Worm (Caenorhabditis elegans): ENCODE measurements around the gene lap-2.

The lap-2 gene

DNA sequence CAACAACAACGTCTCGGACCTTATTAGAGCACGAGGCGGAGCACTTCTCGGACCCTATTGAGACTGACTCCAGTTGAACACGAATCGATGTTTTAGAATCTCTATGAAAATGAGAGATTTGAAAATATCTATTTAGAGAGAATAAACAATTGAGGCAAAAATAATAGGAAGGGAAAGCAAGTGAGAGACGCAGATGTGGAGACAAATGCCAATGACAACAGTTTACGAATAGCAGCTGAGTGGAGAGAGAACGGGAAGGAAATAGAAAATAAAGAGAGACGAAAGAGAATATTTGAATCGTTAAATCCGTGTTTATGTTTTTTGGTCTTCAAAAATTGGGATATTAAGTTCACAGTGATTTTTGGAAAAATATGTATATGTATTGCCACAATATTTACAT is 33.7 kb upstream of the lap-2 start:
- TF ChIP-seq ceh-9 (tag; optimal IDR thresholded peaks at IDR 0.05) = no peak
- peak; percentile 23 for TF ChIP-seq egl-5 (tag; optimal IDR thresholded peaks at IDR 0.05)
- TF ChIP-seq elt-2 (tag; optimal IDR thresholded peaks at IDR 0.05) = peak; percentile 25
- TF ChIP-seq nfya-1 (tag; optimal IDR thresholded peaks at IDR 0.05; ENCODE audit: insufficient read depth) = peak; percentile 58
- TF ChIP-seq fkh-10 (GFP tag; optimal IDR thresholded peaks at IDR 0.05) = no peak
- TF ChIP-seq ceh-28 (tag; optimal IDR thresholded peaks at IDR 0.05) = peak; percentile 14
- TF ChIP-seq nhr-25 (tag; optimal IDR thresholded peaks at IDR 0.05) = peak; percentile 1
- peak; percentile 2 for TF ChIP-seq pha-4 (tag; optimal IDR thresholded peaks at IDR 0.05)

DNA sequence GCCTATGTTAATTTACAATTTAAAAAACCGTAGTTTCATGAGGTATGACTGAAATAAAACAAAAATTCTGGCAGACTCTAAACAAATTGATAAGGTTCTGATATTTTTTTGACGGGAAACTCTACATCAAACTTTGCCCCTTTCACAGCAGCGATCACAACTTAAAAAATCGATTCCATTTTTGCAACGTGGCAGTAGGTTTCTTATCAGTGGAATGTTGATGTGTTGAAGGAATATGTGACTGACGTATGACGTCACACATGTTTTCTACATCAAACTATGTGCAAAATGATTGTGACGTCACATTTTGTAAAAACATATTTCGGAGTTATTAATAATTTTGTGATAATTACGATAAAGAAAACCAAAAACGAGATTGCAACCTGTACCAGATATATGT is 31.6 kb upstream of the lap-2 start:
- no peak for TF ChIP-seq R02D3.7 (tag; optimal IDR thresholded peaks at IDR 0.05)
- TF ChIP-seq egl-27 (tag; optimal IDR thresholded peaks at IDR 0.05) = no peak
- no peak for TF ChIP-seq unc-39 (tag; optimal IDR thresholded peaks at IDR 0.05)
- no peak for TF ChIP-seq ceh-82 (tag; optimal IDR thresholded peaks at IDR 0.05)
- peak; percentile 22 for TF ChIP-seq ceh-28 (tag; optimal IDR thresholded peaks at IDR 0.05)
- no peak for TF ChIP-seq elt-3 (tag; optimal IDR thresholded peaks at IDR 0.05)
- TF ChIP-seq nhr-76 (tag; optimal IDR thresholded peaks at IDR 0.05) = no peak
- TF ChIP-seq nhr-237 (tag; optimal IDR thresholded peaks at IDR 0.05) = no peak
- TF ChIP-seq nhr-25 (tag; optimal IDR thresholded peaks at IDR 0.05) = no peak
- TF ChIP-seq zag-1 (tag; optimal IDR thresholded peaks at IDR 0.05) = no peak
- TF ChIP-seq fkh-2 (tag; optimal IDR thresholded peaks at IDR 0.05) = no peak
- TF ChIP-seq nhr-12 (tag; optimal IDR thresholded peaks at IDR 0.05) = no peak
- no peak for TF ChIP-seq mdl-1 (tag; optimal IDR thresholded peaks at IDR 0.05)
- no peak for TF ChIP-seq lin-39 (tag; optimal IDR thresholded peaks at IDR 0.05)
- no peak for TF ChIP-seq ama-1 (optimal IDR thresholded peaks at IDR 0.05)
- peak; percentile 15 for TF ChIP-seq pha-4 (tag; optimal IDR thresholded peaks at IDR 0.05)
- no peak for TF ChIP-seq nhr-23 (tag; optimal IDR thresholded peaks at IDR 0.05)
- no peak for TF ChIP-seq ZK546.5 (tag; optimal IDR thresholded peaks at IDR 0.05)
- TF ChIP-seq nhr-77 (tag; optimal IDR thresholded peaks at IDR 0.05) = no peak
- TF ChIP-seq fkh-10 (GFP tag; optimal IDR thresholded peaks at IDR 0.05) = no peak
- TF ChIP-seq hmg-11 (tag; optimal IDR thresholded peaks at IDR 0.05) = no peak
- TF ChIP-seq skn-1 (tag; optimal IDR thresholded peaks at IDR 0.05) = no peak
- peak; percentile 26 for TF ChIP-seq jun-1 (tag; optimal IDR thresholded peaks at IDR 0.05)
- no peak for TF ChIP-seq lin-15B (tag; optimal IDR thresholded peaks at IDR 0.05)
- peak; percentile 70 for TF ChIP-seq pqm-1 (tag; optimal IDR thresholded peaks at IDR 0.05)
- no peak for TF ChIP-seq unc-62 (GFP tag; optimal IDR thresholded peaks at IDR 0.05)
- no peak for TF ChIP-seq snpc-4 (tag; optimal IDR thresholded peaks at IDR 0.05)
- peak; percentile 91 for TF ChIP-seq elt-2 (tag; optimal IDR thresholded peaks at IDR 0.05)
- TF ChIP-seq ceh-16 (tag; optimal IDR thresholded peaks at IDR 0.05) = no peak
- TF ChIP-seq nhr-67 (tag; optimal IDR thresholded peaks at IDR 0.05) = no peak
- TF ChIP-seq eor-1 (tag; optimal IDR thresholded peaks at IDR 0.05) = no peak
- no peak for TF ChIP-seq aly-2 (tag; optimal IDR thresholded peaks at IDR 0.05)
- TF ChIP-seq ztf-11 (tag; optimal IDR thresholded peaks at IDR 0.05) = no peak

DNA sequence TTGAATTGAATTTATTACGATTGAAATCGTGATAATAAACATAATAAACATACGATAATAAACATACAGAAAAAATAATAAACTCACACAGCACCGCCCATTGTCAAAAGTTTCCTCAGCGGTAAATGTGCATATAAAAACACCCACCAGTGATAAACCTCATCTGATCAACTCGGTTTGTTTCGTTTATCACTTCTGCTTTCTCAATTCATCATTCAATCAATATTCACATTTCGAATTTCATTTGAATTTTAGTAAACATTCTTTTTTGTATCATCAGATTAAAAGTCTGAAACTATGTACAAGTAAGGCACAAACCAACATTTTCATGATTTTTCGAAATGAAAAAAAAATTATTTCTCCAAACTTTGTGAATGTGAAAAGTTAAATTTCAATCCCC is 30.4 kb upstream of the lap-2 start, which contains the start of gene try-10:
try-10 (minus strand) TSS at position 101 of the 400 bp plus-strand sequence.
- TF ChIP-seq nhr-25 (tag; optimal IDR thresholded peaks at IDR 0.05) (no peak), fkh-10 (GFP tag; optimal IDR thresholded peaks at IDR 0.05) (no peak), pqm-1 (tag; optimal IDR thresholded peaks at IDR 0.05) (no peak), nhr-67 (tag; optimal IDR thresholded peaks at IDR 0.05) (no peak), ceh-82 (tag; optimal IDR thresholded peaks at IDR 0.05) (no peak), nhr-12 (tag; optimal IDR thresholded peaks at IDR 0.05) (no peak), snpc-4 (tag; optimal IDR thresholded peaks at IDR 0.05) (no peak), ZK546.5 (tag; optimal IDR thresholded peaks at IDR 0.05) (no peak), lin-15B (tag; optimal IDR thresholded peaks at IDR 0.05) (no peak), daf-12 (tag; optimal IDR thresholded peaks at IDR 0.05) (no peak), nhr-77 (tag; optimal IDR thresholded peaks at IDR 0.05) (no peak), tbx-2 (tag; optimal IDR thresholded peaks at IDR 0.05) (no peak), sea-2 (GFP tag; optimal IDR thresholded peaks at IDR 0.05) (no peak), nhr-28 (tag; optimal IDR thresholded peaks at IDR 0.05) (no peak), nhr-76 (tag; optimal IDR thresholded peaks at IDR 0.05) (no peak), nhr-11 (tag; optimal IDR thresholded peaks at IDR 0.05) (no peak), jun-1 (tag; optimal IDR thresholded peaks at IDR 0.05) (no peak)

Data from whole organism, L3 larva.